Fruit fly (Drosophila melanogaster) whole organism, embryonic: ENCODE measurements around the gene trr.
A peak's percentile ranks its signal among the peaks of the same experiment; 100 is the strongest.

Experiments used
- ATbp ChIP-seq: fragments of 200-800 bp; sonication (Bioruptor generic); optimal IDR thresholded peaks from 2 replicates; lab custom pipeline; 2017; ENCODE audit warnings: missing biosample characterization, mild to moderate bottlenecking, missing genetic modification characterization, missing genetic modification reagents
- Adf1 ChIP-seq: fragments of 200-800 bp; sonication (Bioruptor generic); IDR thresholded peaks from 2 replicates; pipeline ENCODE4 v1.3.6; 2022; ENCODE audit warnings: missing biosample characterization, missing genetic modification characterization
- Blimp-1 ChIP-seq: fragments of 200-800 bp; sonication (Bioruptor generic); optimal IDR thresholded peaks from 3 replicates; lab custom pipeline; 2018; ENCODE audit warnings: missing biosample characterization, missing genetic modification characterization, mild to moderate bottlenecking, moderate library complexity, missing genetic modification reagents
- CG10274 ChIP-seq: fragments of 200-800 bp; sonication (Bioruptor generic); optimal IDR thresholded peaks from 3 replicates; lab custom pipeline; 2017; ENCODE audit warnings: missing biosample characterization, mild to moderate bottlenecking, missing genetic modification characterization
- CG11085 ChIP-seq: fragments of 200-800 bp; sonication (Bioruptor generic); IDR thresholded peaks from 2 replicates; pipeline ENCODE4 v1.3.6; 2022; ENCODE audit warnings: missing biosample characterization, missing genetic modification characterization
- CG12744 ChIP-seq: fragments of 200-800 bp; sonication (Bioruptor generic); optimal IDR thresholded peaks from 2 replicates; lab custom pipeline; 2016; ENCODE audit warnings: missing biosample characterization, missing genetic modification characterization
- CG15269 ChIP-seq: fragments of 200-800 bp; sonication (Bioruptor generic); optimal IDR thresholded peaks from 2 replicates; lab custom pipeline; 2018; ENCODE audit warnings: missing biosample characterization, mild to moderate bottlenecking, missing genetic modification characterization, moderate library complexity
- CG15514 ChIP-seq: fragments of 200-800 bp; sonication (Bioruptor generic); optimal IDR thresholded peaks from 3 replicates; lab custom pipeline; 2017; ENCODE audit warnings: missing biosample characterization, missing genetic modification characterization, mild to moderate bottlenecking, moderate library complexity, missing genetic modification reagents
- CG1647 ChIP-seq: fragments of 200-800 bp; sonication (Bioruptor generic); optimal IDR thresholded peaks from 3 replicates; lab custom pipeline; 2016; ENCODE audit warnings: missing biosample characterization, missing genetic modification characterization
- CG17612 ChIP-seq: fragments of 200-800 bp; sonication (Bioruptor generic); IDR thresholded peaks from 2 replicates; pipeline ENCODE4 v1.3.6; 2022; ENCODE audit warnings: missing biosample characterization, missing genetic modification characterization
- CG18764 ChIP-seq: fragments of 200-800 bp; sonication (Bioruptor generic); optimal IDR thresholded peaks from 3 replicates; lab custom pipeline; 2016; ENCODE audit warnings: missing biosample characterization, missing genetic modification characterization
- CG34224 ChIP-seq: fragments of 200-800 bp; sonication (Bioruptor generic); IDR thresholded peaks from 3 replicates; pipeline ENCODE4 v1.3.6; 2022; ENCODE audit warnings: missing biosample characterization, missing genetic modification characterization; ENCODE audit not compliant: partially characterized antibody
- CG3838 ChIP-seq: fragments of 200-800 bp; sonication (Bioruptor generic); optimal IDR thresholded peaks from 3 replicates; lab custom pipeline; 2016; ENCODE audit warnings: missing biosample characterization, missing genetic modification characterization
- CG4282 ChIP-seq: fragments of 200-800 bp; sonication (Bioruptor generic); optimal IDR thresholded peaks from 2 replicates; lab custom pipeline; 2016; ENCODE audit warnings: missing biosample characterization, missing genetic modification characterization
- CG8281 ChIP-seq: fragments of 200-800 bp; sonication (Bioruptor generic); optimal IDR thresholded peaks from 2 replicates; lab custom pipeline; 2018; ENCODE audit warnings: missing biosample characterization, mild to moderate bottlenecking, missing genetic modification characterization, moderate library complexity
- CG8290 ChIP-seq, 3 experiments: fragments of 200-800 bp; sonication (Bioruptor generic); optimal IDR thresholded peaks; 2 replicates each; lab custom pipeline; 2016 to 2019; ENCODE audit warnings: missing biosample characterization in 3 of 3, missing genetic modification characterization in 3 of 3, mild to moderate bottlenecking in 2 of 3, moderate library complexity in 1 of 3
- CG8765 ChIP-seq: fragments of 200-800 bp; sonication (Bioruptor generic); IDR thresholded peaks from 2 replicates; pipeline ENCODE4 v1.3.6; 2022; ENCODE audit warnings: missing biosample characterization, missing genetic modification characterization
- CG9797 ChIP-seq: fragments of 200-800 bp; sonication (Bioruptor generic); optimal IDR thresholded peaks from 3 replicates; lab custom pipeline; 2018; ENCODE audit warnings: missing biosample characterization, mild to moderate bottlenecking, missing genetic modification characterization
- D19A ChIP-seq: fragments of 200-800 bp; optimal IDR thresholded peaks from 3 replicates; lab custom pipeline; 2019; ENCODE audit warnings: missing biosample characterization, mild to moderate bottlenecking, missing genetic modification characterization, moderate library complexity
- Deaf1 ChIP-seq: fragments of 200-800 bp; optimal IDR thresholded peaks from 3 replicates; lab custom pipeline; 2019; ENCODE audit warnings: missing biosample characterization, mild to moderate bottlenecking, missing genetic modification characterization, moderate library complexity
- Dp ChIP-seq: fragments of 200-800 bp; sonication (Bioruptor generic); optimal IDR thresholded peaks from 2 replicates; lab custom pipeline; 2018; ENCODE audit warnings: missing biosample characterization, mild to moderate bottlenecking, missing genetic modification characterization, moderate library complexity
- Fer1 ChIP-seq: fragments of 200-800 bp; sonication (Bioruptor generic); optimal IDR thresholded peaks from 2 replicates; lab custom pipeline; 2017; ENCODE audit warnings: missing biosample characterization, mild to moderate bottlenecking, missing genetic modification characterization
- HLH3B ChIP-seq: fragments of 200-800 bp; sonication (Bioruptor generic); IDR thresholded peaks from 2 replicates; pipeline ENCODE4 v1.3.6; 2022; ENCODE audit warnings: missing biosample characterization, missing genetic modification characterization
- HLH4C ChIP-seq: fragments of 200-800 bp; sonication (Bioruptor generic); IDR thresholded peaks from 3 replicates; pipeline ENCODE4 v1.3.6; 2022; ENCODE audit warnings: missing biosample characterization, missing genetic modification characterization; ENCODE audit not compliant: partially characterized antibody
- HmgD ChIP-seq: fragments of 200-800 bp; sonication (Bioruptor generic); optimal IDR thresholded peaks from 3 replicates; lab custom pipeline; 2016; ENCODE audit warnings: missing biosample characterization, missing genetic modification characterization
- Hmx ChIP-seq: fragments of 200-800 bp; sonication (Bioruptor generic); optimal IDR thresholded peaks from 2 replicates; lab custom pipeline; 2016; ENCODE audit warnings: missing biosample characterization, missing genetic modification characterization
- Lhr ChIP-seq: fragments of 200-800 bp; sonication (Bioruptor generic); optimal IDR thresholded peaks from 3 replicates; lab custom pipeline; 2017; ENCODE audit warnings: mild to moderate bottlenecking, missing biosample characterization, missing genetic modification reagents, missing genetic modification characterization
- Mad ChIP-seq: fragments of 200-800 bp; sonication (Bioruptor generic); optimal IDR thresholded peaks from 2 replicates; lab custom pipeline; 2016; ENCODE audit warnings: missing biosample characterization, missing genetic modification characterization
- Ptx1 ChIP-seq: fragments of 200-800 bp; sonication (Bioruptor generic); IDR thresholded peaks from 2 replicates; pipeline ENCODE4 v1.3.6; 2022; ENCODE audit warnings: missing biosample characterization, missing genetic modification characterization
- Six4 ChIP-seq: fragments of 200-800 bp; sonication (Bioruptor generic); optimal IDR thresholded peaks from 2 replicates; lab custom pipeline; 2016; ENCODE audit warnings: missing biosample characterization, missing genetic modification characterization
- Sox102F ChIP-seq: fragments of 200-800 bp; sonication (Bioruptor generic); optimal IDR thresholded peaks from 2 replicates; lab custom pipeline; 2018; ENCODE audit warnings: missing biosample characterization, mild to moderate bottlenecking, missing genetic modification characterization, moderate library complexity
- Sry-β ChIP-seq: fragments of 200-800 bp; sonication (Bioruptor generic); optimal IDR thresholded peaks from 2 replicates; lab custom pipeline; 2018; ENCODE audit warnings: missing biosample characterization, mild to moderate bottlenecking, missing genetic modification characterization, moderate library complexity
- TFAM ChIP-seq: fragments of 200-800 bp; sonication (Bioruptor generic); optimal IDR thresholded peaks from 2 replicates; lab custom pipeline; 2017; ENCODE audit warnings: missing biosample characterization, missing genetic modification characterization, inconsistent platforms
- Trl ChIP-seq, 3 experiments: fragments of >200 bp in 2 of 3; fragments of 200-800 bp in 1 of 3; sonication (Bioruptor generic) in 1 of 3; optimal IDR thresholded peaks; 2 replicates in 1 of 3; 3 replicates in 2 of 3; lab custom pipeline; 2016 to 2017; ENCODE audit warnings: missing biosample characterization in 1 of 3, missing genetic modification characterization in 1 of 3
- bcd ChIP-seq: fragments of 200-800 bp; sonication (Bioruptor generic); optimal IDR thresholded peaks from 2 replicates; lab custom pipeline; 2017; ENCODE audit warnings: missing biosample characterization, mild to moderate bottlenecking, missing genetic modification characterization
- cad ChIP-seq: fragments of >200 bp; optimal IDR thresholded peaks from 2 replicates; lab custom pipeline; 2017; ENCODE audit warnings: missing biosample characterization, missing genetic modification characterization
- gfzf ChIP-seq: fragments of 200-800 bp; sonication (Bioruptor generic); optimal IDR thresholded peaks from 2 replicates; lab custom pipeline; 2016; ENCODE audit warnings: missing biosample characterization, mild to moderate bottlenecking, missing genetic modification characterization, moderate library complexity
- gsb ChIP-seq: fragments of 200-800 bp; sonication (Bioruptor generic); IDR thresholded peaks from 2 replicates; pipeline ENCODE4 v1.3.6; 2022; ENCODE audit warnings: missing biosample characterization, missing genetic modification characterization
- jing ChIP-seq: fragments of 200-800 bp; sonication (Bioruptor generic); optimal IDR thresholded peaks from 2 replicates; lab custom pipeline; 2018; ENCODE audit warnings: missing biosample characterization, mild to moderate bottlenecking, missing genetic modification characterization
- jumu ChIP-seq: fragments of 200-800 bp; sonication (Bioruptor generic); optimal IDR thresholded peaks from 3 replicates; lab custom pipeline; 2016; ENCODE audit warnings: missing biosample characterization, missing genetic modification characterization
- lov ChIP-seq, 2 experiments: fragments of 200-800 bp in 1 of 2; fragments of >200 bp in 1 of 2; sonication (Bioruptor generic) in 1 of 2; IDR thresholded peaks in 1 of 2; optimal IDR thresholded peaks in 1 of 2; 2 replicates in 1 of 2; 3 replicates in 1 of 2; pipeline versions ENCODE4 v1.3.6 to Lab custom; 2017 to 2022; ENCODE audit warnings: missing biosample characterization in 1 of 2, missing genetic modification characterization in 1 of 2
- pan ChIP-seq, 4 experiments: fragments of >200 bp in 3 of 4; fragments of 200-800 bp in 1 of 4; sonication (Bioruptor generic) in 1 of 4; optimal IDR thresholded peaks in 3 of 4; IDR thresholded peaks in 1 of 4; 2 replicates each; pipeline versions ENCODE4 v1.3.6 to Lab custom; 2017 to 2022; ENCODE audit warnings: missing biosample characterization in 2 of 4, missing genetic modification characterization in 2 of 4, mixed read lengths in 1 of 4
- pfk ChIP-seq: fragments of 200-800 bp; sonication (Bioruptor generic); optimal IDR thresholded peaks from 2 replicates; lab custom pipeline; 2018; ENCODE audit warnings: missing biosample characterization, mild to moderate bottlenecking, missing genetic modification characterization, moderate library complexity
- repo ChIP-seq: fragments of 200-800 bp; sonication (Bioruptor generic); optimal IDR thresholded peaks from 2 replicates; lab custom pipeline; 2016; ENCODE audit warnings: missing biosample characterization, missing genetic modification characterization
- so ChIP-seq: fragments of 200-800 bp; sonication (Bioruptor generic); IDR thresholded peaks from 3 replicates; pipeline ENCODE4 v1.3.6; 2022; ENCODE audit warnings: missing biosample characterization, missing genetic modification characterization
- trem ChIP-seq: fragments of 200-800 bp; optimal IDR thresholded peaks from 3 replicates; lab custom pipeline; 2019; ENCODE audit warnings: missing biosample characterization, mild to moderate bottlenecking, missing genetic modification characterization, moderate library complexity
- tup ChIP-seq: fragments of 200-800 bp; sonication (Bioruptor generic); optimal IDR thresholded peaks from 2 replicates; lab custom pipeline; 2016; ENCODE audit warnings: missing biosample characterization, mild to moderate bottlenecking, missing genetic modification characterization, moderate library complexity
- vnd ChIP-seq: fragments of 200-800 bp; sonication (Bioruptor generic); IDR thresholded peaks from 3 replicates; pipeline ENCODE4 v1.3.6; 2022; ENCODE audit warnings: missing biosample characterization, missing genetic modification characterization; ENCODE audit not compliant: partially characterized antibody
- z ChIP-seq: fragments of 200-800 bp; sonication (Bioruptor generic); IDR thresholded peaks from 3 replicates; pipeline ENCODE4 v1.3.6; 2022; ENCODE audit warnings: missing biosample characterization, missing genetic modification characterization

trr gene

DNA sequence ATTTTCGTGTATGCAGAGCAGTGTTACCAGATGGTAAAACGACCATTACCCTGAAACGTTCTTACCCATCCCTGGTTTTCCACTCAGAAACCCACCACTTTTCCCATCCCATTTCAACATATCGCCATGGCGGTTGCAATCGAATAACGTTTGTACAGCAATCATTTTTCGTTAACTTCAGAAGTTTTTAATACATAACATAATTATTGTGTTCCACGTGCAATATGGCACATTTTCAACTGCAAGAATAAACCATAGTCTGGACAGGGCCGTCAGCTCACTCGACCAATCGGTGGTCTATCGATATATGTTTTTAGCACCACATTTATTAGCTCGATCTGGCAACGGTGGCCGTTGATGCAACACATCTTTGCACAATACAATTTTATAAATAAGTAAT is at the start of gene trr, which contains the start of gene mRpL16 (continued):
- peak; percentile 64 for TF ChIP-seq CG15514 (GFP tag; lab: Kevin White, UChicago)
- 0 out of 3 replicates have a peak, but pooled peaks have one; percentile 37 for TF ChIP-seq CG34224 (GFP tag; lab: Robert Waterston, UW)
- no peak for TF ChIP-seq CG10274 (GFP tag; lab: Kevin White, UChicago)
- peak; percentile 6 for TF ChIP-seq Sry-β (GFP tag; lab: Kevin White, UChicago)
- TF ChIP-seq Lhr (GFP tag; lab: Kevin White, UChicago) = no peak
- TF ChIP-seq Dp = peak; percentile 40
- TF ChIP-seq Blimp-1 (GFP tag; lab: Kevin White, UChicago) = no peak
- no peak for TF ChIP-seq CG1647 (GFP tag; lab: Kevin White, UChicago)
- TF ChIP-seq jing (GFP tag; lab: Kevin White, UChicago) = no peak
- no peak for TF ChIP-seq so (GFP tag; lab: Robert Waterston, UW)
- no peak for TF ChIP-seq CG8290 (GFP tag; optimal IDR thresholded peaks at IDR 0.05; lab: Kevin White, UChicago)
- TF ChIP-seq CG8290 (tag; optimal IDR thresholded peaks at IDR 0.05; lab: Kevin White, UChicago) = no peak
- no peak for TF ChIP-seq tup (GFP tag; lab: Kevin White, UChicago)
- TF ChIP-seq CG15269 (tag; lab: Kevin White, UChicago) = no peak
- peak; percentile 53 for TF ChIP-seq Fer1 (GFP tag; lab: Kevin White, UChicago)
- TF ChIP-seq Ptx1 = peak; percentile 39; the same call in 1 of the 2 replicates
- peak; percentile 71 for TF ChIP-seq vnd (GFP tag; lab: Robert Waterston, UW)
- peak; percentile 49 for TF ChIP-seq jumu (GFP tag; lab: Kevin White, UChicago)
- TF ChIP-seq Trl (optimal IDR thresholded peaks at IDR 0.05; lab: Kevin White, UChicago) = no peak
- peak; percentile 24 for TF ChIP-seq Trl (GFP tag; optimal IDR thresholded peaks at IDR 0.05; lab: Kevin White, UChicago)
- no peak for TF ChIP-seq CG12744
- no peak for TF ChIP-seq lov (optimal IDR thresholded peaks at IDR 0.05; lab: Kevin White, UChicago)
- no peak for TF ChIP-seq lov (GFP tag; IDR thresholded peaks at IDR 0.05; lab: Robert Waterston, UW)
- TF ChIP-seq cad (GFP tag; lab: Kevin White, UChicago) = no peak
- peak; percentile 84 for TF ChIP-seq CG9797
- TF ChIP-seq ATbp (GFP tag; lab: Kevin White, UChicago) = no peak
- no peak for TF ChIP-seq CG8765 (GFP tag; lab: Robert Waterston, UW)
- TF ChIP-seq HmgD (GFP tag; lab: Kevin White, UChicago) = no peak
- TF ChIP-seq Six4 (GFP tag; lab: Kevin White, UChicago) = no peak
- TF ChIP-seq trem (tag; lab: Kevin White, UChicago) = peak; percentile 83
- TF ChIP-seq bcd (GFP tag; lab: Kevin White, UChicago) = no peak
- no peak for TF ChIP-seq pan (optimal IDR thresholded peaks at IDR 0.05; lab: Kevin White, UChicago)
- no peak for TF ChIP-seq pan (GFP tag; optimal IDR thresholded peaks at IDR 0.05 in 1 of 2, IDR thresholded peaks at IDR 0.05 in 1 of 2)
- TF ChIP-seq CG3838 (GFP tag; lab: Kevin White, UChicago) = no peak
- peak; percentile 54; the same call in 2 of the 3 replicates for TF ChIP-seq HLH4C (GFP tag; lab: Robert Waterston, UW)
- TF ChIP-seq Mad (GFP tag; lab: Kevin White, UChicago) = peak; percentile 58
- TF ChIP-seq CG4282 (GFP tag; lab: Kevin White, UChicago) = no peak
- no peak for TF ChIP-seq CG8281
- TF ChIP-seq repo (GFP tag; lab: Kevin White, UChicago) = peak; percentile 6
- no peak for TF ChIP-seq CG11085 (GFP tag; lab: Robert Waterston, UW)
- no peak for TF ChIP-seq D19A
- TF ChIP-seq HLH3B (GFP tag; lab: Robert Waterston, UW) = no peak
- no peak for TF ChIP-seq Hmx
- TF ChIP-seq TFAM (GFP tag; lab: Kevin White, UChicago) = no peak
- TF ChIP-seq z (GFP tag; lab: Robert Waterston, UW) = no peak
- no peak for TF ChIP-seq CG17612 (GFP tag; lab: Robert Waterston, UW)
- no peak for TF ChIP-seq Adf1
- no peak for TF ChIP-seq pfk (GFP tag; lab: Kevin White, UChicago)
- TF ChIP-seq CG18764 = no peak
- TF ChIP-seq gfzf (GFP tag; lab: Kevin White, UChicago) = peak; percentile 75
- TF ChIP-seq gsb = no peak
- no peak for TF ChIP-seq Sox102F (GFP tag; lab: Kevin White, UChicago)
- no peak for TF ChIP-seq Deaf1 (tag; lab: Kevin White, UChicago)
